Fruit fly (Drosophila melanogaster): ENCODE results near the gene IntS11.

DNA sequence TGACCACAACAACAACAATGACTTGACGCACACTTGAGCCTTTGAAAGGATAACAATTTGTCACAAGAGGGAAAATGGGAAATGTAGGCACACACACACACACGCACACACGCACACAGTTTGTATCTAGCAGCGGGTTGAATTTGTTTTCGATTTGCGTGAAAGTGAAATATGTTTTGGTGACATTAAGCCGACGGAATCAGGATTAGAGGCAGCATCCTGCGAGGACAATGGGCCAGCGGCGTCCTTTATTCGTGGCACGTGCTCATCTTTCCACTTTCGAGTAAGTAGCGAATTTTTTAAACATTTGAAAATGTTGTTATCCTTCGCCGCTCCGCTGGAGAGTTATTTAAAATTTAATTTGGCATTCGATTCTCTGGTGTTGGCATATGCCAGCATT, 37.9 kb upstream of the IntS11 start:
- no peak for TF ChIP-seq CG8478 (optimal IDR thresholded peaks at IDR 0.05)
- no peak for TF ChIP-seq CTCF (optimal IDR thresholded peaks at IDR 0.05)
